Fruit fly (Drosophila melanogaster) whole organism, larva: ENCODE measurements around the gene Pp1-Y1.

ENCODE experiments used
- noc ChIP-seq: fragments of 200-800 bp; sonication (Bioruptor generic); optimal IDR thresholded peaks from 3 replicates; lab custom pipeline; 2019; ENCODE audit warnings: missing biosample characterization, mild to moderate bottlenecking, missing genetic modification characterization, moderate library complexity

The Pp1-Y1 gene

dm6 chrY:9533-9932 is at the start of gene Pp1-Y1:
Pp1-Y1 (plus strand) TSS chrY:9833.
- TF ChIP-seq noc (tag; lab: Kevin White, UChicago), result no peak
